Fruit fly (Drosophila melanogaster) whole organism, embryonic: ENCODE measurements around the gene CG12546.

Source experiments
- Abd-B ChIP-seq: fragments of 200-800 bp; sonication (Bioruptor generic); optimal IDR thresholded peaks from 2 replicates; lab custom pipeline; 2018; ENCODE audit warnings: missing biosample characterization, mild to moderate bottlenecking, missing genetic modification characterization, moderate library complexity
- Ada2b ChIP-seq: fragments of 200-800 bp; sonication (Bioruptor generic); IDR thresholded peaks from 2 replicates; pipeline ENCODE4 v1.3.6; 2022; ENCODE audit warnings: missing biosample characterization, missing genetic modification characterization
- Aef1 ChIP-seq: fragments of 200-800 bp; sonication (Bioruptor generic); IDR thresholded peaks from 3 replicates; pipeline ENCODE4 v1.3.6; 2022; ENCODE audit warnings: missing biosample characterization, missing genetic modification characterization
- CG10959 ChIP-seq: fragments of 200-800 bp; sonication (Bioruptor generic); IDR thresholded peaks from 2 replicates; pipeline ENCODE4 v1.3.6; 2022; ENCODE audit warnings: missing biosample characterization, missing genetic modification characterization
- CG1529 ChIP-seq: fragments of 200-800 bp; sonication (Bioruptor generic); optimal IDR thresholded peaks from 3 replicates; lab custom pipeline; 2018; ENCODE audit warnings: missing biosample characterization, missing genetic modification characterization
- CG15514 ChIP-seq: fragments of 200-800 bp; sonication (Bioruptor generic); optimal IDR thresholded peaks from 3 replicates; lab custom pipeline; 2017; ENCODE audit warnings: missing biosample characterization, missing genetic modification characterization, mild to moderate bottlenecking, moderate library complexity, missing genetic modification reagents
- CG17361 ChIP-seq: fragments of 200-800 bp; sonication (Bioruptor generic); IDR thresholded peaks from 3 replicates; pipeline ENCODE4 v1.3.6; 2022; ENCODE audit warnings: missing biosample characterization, missing genetic modification characterization
- CG17912 ChIP-seq: fragments of 200-800 bp; sonication (Bioruptor generic); optimal IDR thresholded peaks from 2 replicates; lab custom pipeline; 2018; ENCODE audit warnings: missing biosample characterization, mild to moderate bottlenecking, missing genetic modification characterization
- CG2120 ChIP-seq: fragments of 200-800 bp; sonication (Bioruptor generic); optimal IDR thresholded peaks from 3 replicates; lab custom pipeline; 2016; ENCODE audit warnings: missing biosample characterization, missing genetic modification characterization
- CG3281 ChIP-seq: fragments of 200-800 bp; sonication (Bioruptor generic); optimal IDR thresholded peaks from 3 replicates; lab custom pipeline; 2017; ENCODE audit warnings: missing biosample characterization, mild to moderate bottlenecking, missing genetic modification characterization
- CG33557 ChIP-seq: fragments of 200-800 bp; sonication (Bioruptor generic); optimal IDR thresholded peaks from 2 replicates; lab custom pipeline; 2019; ENCODE audit warnings: missing biosample characterization, mild to moderate bottlenecking, missing genetic modification characterization, moderate library complexity
- CG4282 ChIP-seq: fragments of 200-800 bp; sonication (Bioruptor generic); optimal IDR thresholded peaks from 2 replicates; lab custom pipeline; 2016; ENCODE audit warnings: missing biosample characterization, missing genetic modification characterization
- CG7987 ChIP-seq: fragments of 200-800 bp; sonication (Bioruptor generic); optimal IDR thresholded peaks from 2 replicates; lab custom pipeline; 2018; ENCODE audit warnings: missing biosample characterization, mild to moderate bottlenecking, missing genetic modification characterization, moderate library complexity
- CG8281 ChIP-seq: fragments of 200-800 bp; sonication (Bioruptor generic); optimal IDR thresholded peaks from 2 replicates; lab custom pipeline; 2018; ENCODE audit warnings: missing biosample characterization, mild to moderate bottlenecking, missing genetic modification characterization, moderate library complexity
- Chrac-16 ChIP-seq: fragments of 200-800 bp; sonication (Bioruptor generic); optimal IDR thresholded peaks from 3 replicates; lab custom pipeline; 2016; ENCODE audit warnings: missing biosample characterization, missing genetic modification characterization
- CoRest ChIP-seq: fragments of 200-800 bp; sonication (Bioruptor generic); optimal IDR thresholded peaks from 3 replicates; lab custom pipeline; 2018; ENCODE audit warnings: missing biosample characterization, mild to moderate bottlenecking, missing genetic modification characterization, moderate library complexity
- Eip74EF ChIP-seq, 2 experiments: fragments of 200-800 bp in 1 of 2; fragments of >200 bp in 1 of 2; sonication (Bioruptor generic) in 1 of 2; optimal IDR thresholded peaks; 2 replicates each; lab custom pipeline; 2017 to 2019; ENCODE audit warnings: missing biosample characterization in 2 of 2, missing genetic modification characterization in 2 of 2, mild to moderate bottlenecking in 1 of 2, moderate library complexity in 1 of 2
- Fer2 ChIP-seq: fragments of 200-800 bp; sonication (Bioruptor generic); optimal IDR thresholded peaks from 2 replicates; lab custom pipeline; 2018; ENCODE audit warnings: missing biosample characterization, mild to moderate bottlenecking, missing genetic modification characterization, moderate library complexity
- Gug ChIP-seq: fragments of 200-800 bp; sonication (Bioruptor generic); IDR thresholded peaks from 4 replicates; pipeline ENCODE4 v1.3.6; 2022; ENCODE audit warnings: missing biosample characterization, missing genetic modification characterization
- HLH3B ChIP-seq: fragments of 200-800 bp; sonication (Bioruptor generic); IDR thresholded peaks from 2 replicates; pipeline ENCODE4 v1.3.6; 2022; ENCODE audit warnings: missing biosample characterization, missing genetic modification characterization
- Hand ChIP-seq: fragments of 200-800 bp; sonication (Bioruptor generic); optimal IDR thresholded peaks from 2 replicates; lab custom pipeline; 2017; ENCODE audit warnings: mild to moderate bottlenecking, missing biosample characterization, missing genetic modification reagents, missing genetic modification characterization
- MBD-R2 ChIP-seq: fragments of 200-800 bp; sonication (Bioruptor generic); IDR thresholded peaks from 2 replicates; pipeline ENCODE4 v1.3.6; 2022; ENCODE audit warnings: missing biosample characterization, missing genetic modification characterization
- Mad ChIP-seq: fragments of 200-800 bp; sonication (Bioruptor generic); optimal IDR thresholded peaks from 2 replicates; lab custom pipeline; 2016; ENCODE audit warnings: missing biosample characterization, missing genetic modification characterization
- Max ChIP-seq: fragments of 200-800 bp; sonication (Bioruptor generic); optimal IDR thresholded peaks from 2 replicates; lab custom pipeline; 2016; ENCODE audit warnings: missing biosample characterization, mild to moderate bottlenecking, missing genetic modification characterization
- Mrtf ChIP-seq: fragments of 200-800 bp; sonication (Bioruptor generic); IDR thresholded peaks from 3 replicates; pipeline ENCODE4 v1.3.6; 2022; ENCODE audit warnings: missing biosample characterization, missing genetic modification characterization
- NC2α ChIP-seq: fragments of 200-800 bp; sonication (Bioruptor generic); optimal IDR thresholded peaks from 2 replicates; lab custom pipeline; 2016; ENCODE audit warnings: missing biosample characterization, missing genetic modification characterization
- NC2β ChIP-seq: fragments of 200-800 bp; sonication (Bioruptor generic); optimal IDR thresholded peaks from 2 replicates; lab custom pipeline; 2016; ENCODE audit warnings: missing biosample characterization, missing genetic modification characterization
- NfI ChIP-seq: fragments of 200-800 bp; sonication (Bioruptor generic); optimal IDR thresholded peaks from 3 replicates; lab custom pipeline; 2018; ENCODE audit warnings: missing biosample characterization, mild to moderate bottlenecking, missing genetic modification characterization, moderate library complexity
- Opbp ChIP-seq: fragments of 200-800 bp; sonication (Bioruptor generic); IDR thresholded peaks from 3 replicates; pipeline ENCODE4 v1.3.6; 2022; ENCODE audit warnings: missing biosample characterization, missing genetic modification characterization; ENCODE audit not compliant: partially characterized antibody
- Spps ChIP-seq: fragments of 200-800 bp; sonication (Bioruptor generic); optimal IDR thresholded peaks from 2 replicates; lab custom pipeline; 2018; ENCODE audit warnings: missing biosample characterization, mild to moderate bottlenecking, missing genetic modification characterization
- ase ChIP-seq: fragments of 200-800 bp; sonication (Bioruptor generic); IDR thresholded peaks from 3 replicates; pipeline ENCODE4 v1.3.6; 2022; ENCODE audit warnings: missing biosample characterization, missing genetic modification characterization
- ato ChIP-seq: fragments of 200-800 bp; sonication (Bioruptor generic); IDR thresholded peaks from 2 replicates; pipeline ENCODE4 v1.3.6; 2022; ENCODE audit warnings: missing biosample characterization, missing genetic modification characterization; ENCODE audit not compliant: partially characterized antibody
- cato ChIP-seq: fragments of 200-800 bp; sonication (Bioruptor generic); optimal IDR thresholded peaks from 2 replicates; lab custom pipeline; 2016; ENCODE audit warnings: missing biosample characterization, missing genetic modification characterization, borderline replicate concordance
- cwo ChIP-seq: fragments of 200-800 bp; sonication (Bioruptor generic); optimal IDR thresholded peaks from 3 replicates; lab custom pipeline; 2017; ENCODE audit warnings: missing biosample characterization, missing genetic modification characterization, mild to moderate bottlenecking, moderate library complexity, missing genetic modification reagents
- dan ChIP-seq: fragments of 200-800 bp; sonication (Bioruptor generic); IDR thresholded peaks from 2 replicates; pipeline ENCODE4 v1.3.6; 2022; ENCODE audit warnings: missing biosample characterization, missing genetic modification characterization
- eyg ChIP-seq: fragments of 200-800 bp; sonication (Bioruptor generic); optimal IDR thresholded peaks from 3 replicates; lab custom pipeline; 2016; ENCODE audit warnings: missing biosample characterization, missing genetic modification characterization
- gce ChIP-seq: fragments of 200-800 bp; sonication (Bioruptor generic); IDR thresholded peaks from 3 replicates; pipeline ENCODE4 v1.3.6; 2022; ENCODE audit warnings: missing biosample characterization, missing genetic modification characterization
- gt ChIP-seq: fragments of 200-800 bp; sonication (Bioruptor generic); IDR thresholded peaks from 2 replicates; pipeline ENCODE4 v1.3.6; 2022; ENCODE audit warnings: missing biosample characterization, missing genetic modification characterization
- inv ChIP-seq: fragments of 200-800 bp; sonication (Bioruptor generic); IDR thresholded peaks from 2 replicates; pipeline ENCODE4 v1.3.6; 2022; ENCODE audit warnings: missing biosample characterization, missing genetic modification characterization; ENCODE audit not compliant: partially characterized antibody
- kni ChIP-seq: fragments of 200-800 bp; sonication (Bioruptor generic); optimal IDR thresholded peaks from 3 replicates; lab custom pipeline; 2017; ENCODE audit warnings: mild to moderate bottlenecking, missing biosample characterization, missing genetic modification reagents, missing genetic modification characterization
- lbe ChIP-seq: fragments of 200-800 bp; sonication (Bioruptor generic); optimal IDR thresholded peaks from 2 replicates; lab custom pipeline; 2016; ENCODE audit warnings: missing biosample characterization, mild to moderate bottlenecking, missing genetic modification characterization
- nom ChIP-seq: fragments of 200-800 bp; sonication (Bioruptor generic); optimal IDR thresholded peaks from 2 replicates; lab custom pipeline; 2017; ENCODE audit warnings: missing biosample characterization, missing genetic modification characterization, mild to moderate bottlenecking, moderate library complexity, missing genetic modification reagents
- odd ChIP-seq: fragments of 200-800 bp; sonication (Bioruptor generic); optimal IDR thresholded peaks from 2 replicates; lab custom pipeline; 2017; ENCODE audit warnings: missing biosample characterization, mild to moderate bottlenecking, missing genetic modification characterization
- phol ChIP-seq: fragments of 200-800 bp; sonication (Bioruptor generic); optimal IDR thresholded peaks from 3 replicates; lab custom pipeline; 2018; ENCODE audit warnings: missing biosample characterization, mild to moderate bottlenecking, missing genetic modification characterization, moderate library complexity
- salm ChIP-seq: fragments of 200-800 bp; sonication (Bioruptor generic); optimal IDR thresholded peaks from 2 replicates; lab custom pipeline; 2018; ENCODE audit warnings: missing biosample characterization, mild to moderate bottlenecking, missing genetic modification characterization
- seq ChIP-seq: fragments of 200-800 bp; sonication (Bioruptor generic); IDR thresholded peaks from 2 replicates; pipeline ENCODE4 v1.3.6; 2022; ENCODE audit warnings: missing biosample characterization, missing genetic modification characterization
- sima ChIP-seq: fragments of 200-800 bp; sonication (Bioruptor generic); optimal IDR thresholded peaks from 2 replicates; lab custom pipeline; 2016; ENCODE audit warnings: missing biosample characterization, missing genetic modification characterization
- unpg ChIP-seq: fragments of 200-800 bp; sonication (Bioruptor generic); optimal IDR thresholded peaks from 3 replicates; lab custom pipeline; 2018; ENCODE audit warnings: missing biosample characterization, mild to moderate bottlenecking, missing genetic modification characterization, moderate library complexity

The CG12546 gene

dm6 chr3L:22741389-22742120 lies 47.9 kb upstream of the CG12546 start, which contains the start of gene CG7369 (continued):
- peak; percentile 61; the same call in 1 of the 2 replicates for TF ChIP-seq HLH3B (GFP tag; lab: Robert Waterston, UW)
- TF ChIP-seq CoRest = peak; percentile 97
- TF ChIP-seq cwo (GFP tag; lab: Kevin White, UChicago) = peak; percentile 76
- TF ChIP-seq CG2120 (GFP tag; lab: Kevin White, UChicago) = peak; percentile 92
- TF ChIP-seq Abd-B = peak; percentile 87
- no peak for TF ChIP-seq dan (GFP tag; lab: Robert Waterston, UW)
- TF ChIP-seq ase (GFP tag; lab: Robert Waterston, UW) = peak; percentile 68
- no peak for TF ChIP-seq CG17912 (GFP tag; lab: Kevin White, UChicago)
- TF ChIP-seq CG7987 = peak; percentile 38
- TF ChIP-seq NfI (GFP tag; lab: Kevin White, UChicago) = peak; percentile 83
- TF ChIP-seq salm (tag; lab: Kevin White, UChicago) = peak; percentile 33
- peak; percentile 80 for TF ChIP-seq Mad
- TF ChIP-seq NC2α (GFP tag; lab: Kevin White, UChicago) = no peak
- TF ChIP-seq CG8281 (tag; lab: Kevin White, UChicago) = peak; percentile 33
- peak; percentile 68 for TF ChIP-seq CG10959 (GFP tag; lab: Robert Waterston, UW)
- peak; percentile 67 for TF ChIP-seq unpg (GFP tag; lab: Kevin White, UChicago)
- TF ChIP-seq odd = peak; percentile 78
- TF ChIP-seq sima (GFP tag; lab: Kevin White, UChicago) = no peak
- peak; percentile 89 for TF ChIP-seq Chrac-16 (GFP tag; lab: Kevin White, UChicago)
- peak; percentile 92 for TF ChIP-seq lbe (GFP tag; lab: Kevin White, UChicago)
- TF ChIP-seq Mrtf (GFP tag; lab: Robert Waterston, UW) = peak; percentile 70
- peak; percentile 53 for TF ChIP-seq CG4282 (GFP tag; lab: Kevin White, UChicago)
- TF ChIP-seq Eip74EF (GFP tag; optimal IDR thresholded peaks at IDR 0.05; lab: Kevin White, UChicago) = peak in 1 of 2 experiments; percentile 31
- peak; percentile 51; the same call in 1 of the 2 replicates for TF ChIP-seq gt (GFP tag; lab: Robert Waterston, UW)
- TF ChIP-seq Ada2b = peak; percentile 74
- peak; percentile 36 for TF ChIP-seq eyg (GFP tag; lab: Kevin White, UChicago)
- TF ChIP-seq CG33557 (GFP tag; lab: Kevin White, UChicago) = peak; percentile 73
- TF ChIP-seq CG15514 (GFP tag; lab: Kevin White, UChicago) = peak; percentile 91
- peak; percentile 34 for TF ChIP-seq Spps (tag; lab: Kevin White, UChicago)
- peak; percentile 79 for TF ChIP-seq Gug (GFP tag; lab: Robert Waterston, UW)
- TF ChIP-seq nom (GFP tag; lab: Kevin White, UChicago) = peak; percentile 39
- peak; percentile 53; the same call in 2 of the 3 replicates for TF ChIP-seq Opbp (GFP tag; lab: Robert Waterston, UW)
- TF ChIP-seq seq (GFP tag; lab: Robert Waterston, UW) = peak; percentile 62
- peak; percentile 78 for TF ChIP-seq Aef1 (GFP tag; lab: Robert Waterston, UW)
- TF ChIP-seq gce (GFP tag; lab: Robert Waterston, UW) = no peak
- peak; percentile 64 for TF ChIP-seq kni
- peak; percentile 78 for TF ChIP-seq cato (GFP tag; lab: Kevin White, UChicago)
- no peak for TF ChIP-seq ato (GFP tag; lab: Robert Waterston, UW)
- TF ChIP-seq Hand (GFP tag; lab: Kevin White, UChicago) = no peak
- TF ChIP-seq Fer2 (tag; lab: Kevin White, UChicago) = peak; percentile 70
- peak; percentile 70 for TF ChIP-seq CG1529 (GFP tag; lab: Kevin White, UChicago)
- peak; percentile 88 for TF ChIP-seq Max (GFP tag; lab: Kevin White, UChicago)
- TF ChIP-seq MBD-R2 (GFP tag; lab: Robert Waterston, UW) = peak; percentile 60
- TF ChIP-seq phol = peak; percentile 91
- TF ChIP-seq CG17361 (GFP tag; lab: Robert Waterston, UW) = peak; percentile 93
- peak; percentile 73 for TF ChIP-seq inv (GFP tag; lab: Robert Waterston, UW)
- peak; percentile 83 for TF ChIP-seq CG3281 (GFP tag; lab: Kevin White, UChicago)
- TF ChIP-seq NC2β (GFP tag; lab: Kevin White, UChicago) = peak; percentile 60
